Worm (Caenorhabditis elegans) whole organism, young adult: ENCODE results near the gene clec-191.

Experiments used
- B0019.2 ChIP-seq: fragments of 200-800 bp; sonication (Bioruptor generic); conservative IDR thresholded peaks from 2 replicates; pipeline ENCODE4 v1.3.6; 2022; ENCODE audit warnings: missing genetic modification reagents, missing genetic modification characterization, missing compliant biosample characterization
- C06A6.2 ChIP-seq: fragments of 200-800 bp; sonication (Bioruptor generic); conservative IDR thresholded peaks from 2 replicates; pipeline ENCODE4 v1.3.6; 2022; ENCODE audit warnings: missing genetic modification characterization, missing compliant biosample characterization
- aptf-3 ChIP-seq: fragments of 200-800 bp; sonication (Bioruptor generic); IDR thresholded peaks from 2 replicates; pipeline ENCODE4 v1.3.6; 2022; ENCODE audit warnings: missing genetic modification characterization, missing compliant biosample characterization
- bed-2 ChIP-seq: fragments of 200-800 bp; sonication (Bioruptor generic); IDR thresholded peaks from 2 replicates; pipeline ENCODE4 v1.3.6; 2022; ENCODE audit warnings: missing genetic modification reagents, missing genetic modification characterization, missing compliant biosample characterization
- dpl-1 ChIP-seq: fragments of 150-350 bp; optimal IDR thresholded peaks from 2 replicates; lab custom pipeline; 2014; ENCODE audit warnings: missing biosample characterization, missing genetic modification reagents, missing genetic modification characterization
- madf-3 ChIP-seq: fragments of 200-800 bp; sonication (Bioruptor generic); IDR thresholded peaks from 2 replicates; pipeline ENCODE4 v1.3.6; 2022; ENCODE audit warnings: missing genetic modification reagents, missing genetic modification characterization, missing compliant biosample characterization
- mes-4 ChIP-seq: sonication (generic microtip); optimal IDR thresholded peaks from 2 replicates; lab custom pipeline; 2016; ENCODE audit warnings: missing genotype, missing genetic modification characterization, missing compliant biosample characterization
- mxl-1 ChIP-seq: sonication (generic microtip); optimal IDR thresholded peaks from 2 replicates; lab custom pipeline; 2016; ENCODE audit warnings: missing genetic modification characterization, missing compliant biosample characterization
- unc-62 ChIP-seq: fragments of 150-350 bp; optimal IDR thresholded peaks from 2 replicates; lab custom pipeline; 2014; ENCODE audit warnings: missing biosample characterization, missing genetic modification reagents, missing genetic modification characterization
- zim-3 ChIP-seq: sonication (generic microtip); optimal IDR thresholded peaks from 2 replicates; lab custom pipeline; 2017; ENCODE audit warnings: mild to moderate bottlenecking, missing genetic modification characterization, moderate library complexity, missing compliant biosample characterization
- ztf-28 ChIP-seq: fragments of 200-800 bp; sonication (Bioruptor generic); IDR thresholded peaks from 2 replicates; pipeline ENCODE4 v1.3.6; 2022; ENCODE audit warnings: missing genetic modification reagents, missing genetic modification characterization, missing compliant biosample characterization
- ztf-3 ChIP-seq: fragments of 200-800 bp; sonication (Bioruptor generic); optimal IDR thresholded peaks from 2 replicates; lab custom pipeline; 2018; ENCODE audit warnings: mild to moderate bottlenecking, missing genetic modification characterization, missing compliant biosample characterization

DNA sequence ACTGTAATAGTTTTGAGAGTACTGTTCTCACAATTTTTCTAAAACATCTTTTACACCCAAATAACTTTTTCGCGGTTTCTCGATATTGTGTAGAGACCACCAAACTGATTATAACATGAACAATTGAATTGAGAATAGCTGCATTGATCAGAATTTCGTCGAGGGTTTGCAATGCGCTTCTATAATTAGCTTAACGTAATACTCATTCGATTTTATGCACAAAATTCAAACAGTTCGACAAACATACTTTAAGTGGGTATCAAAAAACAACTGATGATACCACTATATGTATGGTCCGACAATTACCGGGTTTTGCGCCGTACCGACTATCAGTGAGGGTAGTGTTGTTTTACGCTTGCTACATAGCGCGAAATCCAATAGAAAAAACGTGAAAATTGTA is 43.7 kb downstream of the clec-191 start:
- TF ChIP-seq zim-3 (no peak), dpl-1 (GFP tag; lab: Kevin White, UChicago) (no peak), unc-62 (GFP tag; lab: Kevin White, UChicago) (no peak), ztf-28 (no peak), bed-2 (no peak), aptf-3 (no peak), B0019.2 (GFP tag; lab: Robert Waterston, UW) (no peak), C06A6.2 (GFP tag; lab: Robert Waterston, UW) (no peak), madf-3 (GFP tag; lab: Robert Waterston, UW) (no peak), mes-4 (no peak), mxl-1 (tag; lab: Kevin White, UChicago) (no peak), ztf-3 (GFP tag; lab: Kevin White, UChicago) (no peak)
